Fruit fly (Drosophila melanogaster): ENCODE data around the gene CG10859.

The CG10859 gene

dm6 chr2L:13373435-13374242, 24.8 kb downstream of the CG10859 start, which contains the start of the genes Bdp1 and CG6565 (continued):
- TF ChIP-seq CG4404 (GFP tag; IDR thresholded peaks at IDR 0.05), result peak; percentile 98
- TF ChIP-seq bsh (GFP tag; optimal IDR thresholded peaks at IDR 0.05), result peak; percentile 83 to 95
- TF ChIP-seq CG14050 (GFP tag; IDR thresholded peaks at IDR 0.05), result peak; percentile 92
- TF ChIP-seq Ets65A (GFP tag), result peak; percentile 100
- no peak for TF ChIP-seq CG1832 (GFP tag; optimal IDR thresholded peaks at IDR 0.05)
- TF ChIP-seq CG12219 (GFP tag; optimal IDR thresholded peaks at IDR 0.05), result peak; percentile 82
- peak; percentile 88 for TF ChIP-seq Sry-β (GFP tag; optimal IDR thresholded peaks at IDR 0.05)
- peak; percentile 92 to 99 for TF ChIP-seq Pdp1 (GFP tag; optimal IDR thresholded peaks at IDR 0.05)
- peak; percentile 99 for TF ChIP-seq CG4282 (GFP tag; optimal IDR thresholded peaks at IDR 0.05)
- peak; percentile 89 for TF ChIP-seq Optix (GFP tag; IDR thresholded peaks at IDR 0.05)
- TF ChIP-seq CG1792 (GFP tag; optimal IDR thresholded peaks at IDR 0.05), result peak; percentile 97
- TF ChIP-seq Six4 (GFP tag; optimal IDR thresholded peaks at IDR 0.05), result peak; percentile 96
- TF ChIP-seq CG2712 (tag; optimal IDR thresholded peaks at IDR 0.05), result peak; percentile 96
- TF ChIP-seq CG12104 (GFP tag; optimal IDR thresholded peaks at IDR 0.05), result peak; percentile 98
- peak; percentile 95 for TF ChIP-seq Ets97D (GFP tag; optimal IDR thresholded peaks at IDR 0.05)
- TF ChIP-seq CG15269 (tag; optimal IDR thresholded peaks at IDR 0.05), result peak; percentile 96
- peak; percentile 92 for TF ChIP-seq Blimp-1 (GFP tag; optimal IDR thresholded peaks at IDR 0.05)
- TF ChIP-seq Dfd (GFP tag; optimal IDR thresholded peaks at IDR 0.05), result no peak
- TF ChIP-seq Hmr (GFP tag; optimal IDR thresholded peaks at IDR 0.05), result peak; percentile 97
- TF ChIP-seq Hr3 (GFP tag; optimal IDR thresholded peaks at IDR 0.05), result peak; percentile 99
- TF ChIP-seq Camta (GFP tag; optimal IDR thresholded peaks at IDR 0.05), result peak; percentile 99
- peak; percentile 98 for TF ChIP-seq CG1647 (GFP tag; optimal IDR thresholded peaks at IDR 0.05)
- TF ChIP-seq Hr51 (GFP tag; optimal IDR thresholded peaks at IDR 0.05), result peak; percentile 96 to 98
- TF ChIP-seq BtbVII (GFP tag; optimal IDR thresholded peaks at IDR 0.05), result peak; percentile 93
- TF ChIP-seq vnd (GFP tag; IDR thresholded peaks at IDR 0.05; ENCODE audit: partially characterized antibody), result no peak
- TF ChIP-seq Nf-YA (GFP tag; IDR thresholded peaks at IDR 0.05), result peak; percentile 80
- TF ChIP-seq Hr39 (optimal IDR thresholded peaks at IDR 0.05), result no peak
- peak; percentile 95 for TF ChIP-seq kay (GFP tag; optimal IDR thresholded peaks at IDR 0.05)
- TF ChIP-seq abd-A (tag; optimal IDR thresholded peaks at IDR 0.05), result no peak
- TF ChIP-seq CG10654 (GFP tag; optimal IDR thresholded peaks at IDR 0.05), result peak; percentile 98
- peak; percentile 96 for TF ChIP-seq trh (GFP tag; optimal IDR thresholded peaks at IDR 0.05)
- TF ChIP-seq CG10543 (GFP tag; optimal IDR thresholded peaks at IDR 0.05), result peak; percentile 98
- TF ChIP-seq wdn (GFP tag; IDR thresholded peaks at IDR 0.05), result peak; percentile 86
- peak; percentile 48; the same call in 1 of the 2 replicates for TF ChIP-seq Scr (GFP tag; IDR thresholded peaks at IDR 0.05; ENCODE audit: partially characterized antibody)
- peak; percentile 90 for TF ChIP-seq CG2889 (GFP tag; IDR thresholded peaks at IDR 0.05)
- peak; percentile 98 for TF ChIP-seq CG12744 (GFP tag; optimal IDR thresholded peaks at IDR 0.05)
- TF ChIP-seq grau (tag; optimal IDR thresholded peaks at IDR 0.05), result peak; percentile 95
- TF ChIP-seq pum (GFP tag; optimal IDR thresholded peaks at IDR 0.05), result peak; percentile 99
- peak; percentile 84 for TF ChIP-seq Awh (GFP tag; IDR thresholded peaks at IDR 0.05)
- peak; percentile 26; the same call in 1 of the 2 replicates for TF ChIP-seq Dref (GFP tag; IDR thresholded peaks at IDR 0.05)
- TF ChIP-seq gce (GFP tag; IDR thresholded peaks at IDR 0.05), result peak; percentile 76
- peak; percentile 94 for TF ChIP-seq zfh1 (GFP tag; IDR thresholded peaks at IDR 0.05)
- TF ChIP-seq usp (GFP tag; optimal IDR thresholded peaks at IDR 0.05), result no peak
- peak; percentile 98 for TF ChIP-seq Atf3 (GFP tag; optimal IDR thresholded peaks at IDR 0.05)
- TF ChIP-seq Myb (GFP tag; optimal IDR thresholded peaks at IDR 0.05), result peak; percentile 94
- TF ChIP-seq CG1529 (GFP tag; optimal IDR thresholded peaks at IDR 0.05), result peak; percentile 95
- TF ChIP-seq Drgx (GFP tag; IDR thresholded peaks at IDR 0.05), result peak; percentile 92
- peak; percentile 93 for TF ChIP-seq CG10147 (GFP tag; optimal IDR thresholded peaks at IDR 0.05)
- TF ChIP-seq fu2 (GFP tag; optimal IDR thresholded peaks at IDR 0.05), result peak; percentile 99
- TF ChIP-seq Dek (tag; optimal IDR thresholded peaks at IDR 0.05), result peak; percentile 96

All from whole organism, embryonic.